Worm (Caenorhabditis elegans): Measurements from ENCODE around the gene nurf-1.

- TF ChIP-seq nhr-12 (tag; optimal IDR thresholded peaks at IDR 0.05): no peak
- no peak for TF ChIP-seq lsy-2 (tag; optimal IDR thresholded peaks at IDR 0.05)
- no peak for TF ChIP-seq snpc-4 (tag; optimal IDR thresholded peaks at IDR 0.05)
- TF ChIP-seq ces-1 (GFP tag; optimal IDR thresholded peaks at IDR 0.05): no peak
- TF ChIP-seq pha-4 (tag; optimal IDR thresholded peaks at IDR 0.05): no peak
- no peak for TF ChIP-seq flh-1 (GFP tag; optimal IDR thresholded peaks at IDR 0.05)
- no peak for TF ChIP-seq ztf-11 (tag; optimal IDR thresholded peaks at IDR 0.05)
- no peak for TF ChIP-seq cnd-1 (tag; optimal IDR thresholded peaks at IDR 0.05)
- TF ChIP-seq elt-3 (tag; optimal IDR thresholded peaks at IDR 0.05): no peak
- TF ChIP-seq mab-5 (tag; optimal IDR thresholded peaks at IDR 0.05): no peak
Measured at ce11 chrII:14401098-14401497, 10.6 kb downstream of the nurf-1 start.

Data from whole organism, mixed stage, embryonic.